Worm (Caenorhabditis elegans): Measurements from ENCODE around the gene ZK470.14.
A peak's percentile ranks its signal among the peaks of the same experiment; 100 is the strongest.

Gene ZK470.14

DNA sequence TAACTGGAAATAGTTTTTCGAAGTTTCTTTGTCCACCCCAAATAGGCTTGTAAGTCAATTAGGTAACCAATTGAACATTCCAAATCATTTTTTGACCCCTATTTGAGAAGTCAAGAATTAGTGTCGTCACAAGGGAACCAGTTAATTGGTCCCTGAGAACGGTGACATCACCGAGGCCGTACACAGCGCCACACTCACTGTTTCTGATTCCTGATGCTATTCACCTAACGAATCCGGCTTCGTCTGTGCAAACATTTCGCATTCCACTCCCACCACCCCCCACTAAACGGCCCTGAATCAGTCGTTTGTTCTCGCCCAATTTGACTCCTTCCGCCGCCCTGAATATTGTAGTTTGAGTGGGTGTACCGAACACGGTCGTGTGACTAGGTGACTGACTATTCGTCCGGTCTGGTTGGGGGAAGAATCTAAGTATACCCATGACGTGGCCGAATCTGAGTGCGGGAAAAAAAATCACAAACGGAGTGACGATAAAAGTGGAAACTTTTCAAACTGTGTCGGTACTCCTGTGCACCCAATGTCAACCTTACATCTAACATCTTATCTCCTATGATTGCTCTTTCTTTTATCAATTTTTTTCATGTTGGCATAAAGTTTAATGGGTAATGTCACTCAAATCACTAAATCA lies 23.0 kb upstream of the ZK470.14 start (continued):
- TF ChIP-seq rcor-1 (GFP tag; IDR thresholded peaks at IDR 0.05) (no peak), tlf-1 (GFP tag; optimal IDR thresholded peaks at IDR 0.05) (no peak), F52B5.7 (tag; optimal IDR thresholded peaks at IDR 0.05) (no peak), ets-4 (GFP tag; optimal IDR thresholded peaks at IDR 0.05) (peak; percentile 37), ccch-3 (GFP tag; optimal IDR thresholded peaks at IDR 0.05) (no peak), ceh-91 (GFP tag; IDR thresholded peaks at IDR 0.05) (no peak), tbx-9 (tag; optimal IDR thresholded peaks at IDR 0.05; ENCODE audit: borderline replicate concordance) (no peak), F23B12.7 (tag; optimal IDR thresholded peaks at IDR 0.05; ENCODE audit: insufficient read depth) (no peak), snpc-3.4 (tag; optimal IDR thresholded peaks at IDR 0.05) (no peak), mcd-1 (GFP tag; IDR thresholded peaks at IDR 0.05) (0 out of 2 replicates have a peak, but pooled peaks have one; percentile 9), tbp1 (GFP tag; optimal IDR thresholded peaks at IDR 0.05) (no peak), mxl-1 (tag; optimal IDR thresholded peaks at IDR 0.05) (no peak), egrh-3 (GFP tag; IDR thresholded peaks at IDR 0.05) (0 out of 2 replicates have a peak, but pooled peaks have one; percentile 10), K11D2.4 (GFP tag; IDR thresholded peaks at IDR 0.05) (peak; percentile 23; the same call in 1 of the 2 replicates), C17E4.6 (GFP tag; IDR thresholded peaks at IDR 0.05) (no peak), aptf-3 (GFP tag; IDR thresholded peaks at IDR 0.05) (no peak), ZK185.1 (tag; optimal IDR thresholded peaks at IDR 0.05; ENCODE audit: poor library complexity, severe bottlenecking) (no peak), sdz-38 (tag; optimal IDR thresholded peaks at IDR 0.05) (no peak), hmg-1.2 (GFP tag; IDR thresholded peaks at IDR 0.05) (no peak), ceh-27 (GFP tag; optimal IDR thresholded peaks at IDR 0.05) (peak; percentile 44)

DNA sequence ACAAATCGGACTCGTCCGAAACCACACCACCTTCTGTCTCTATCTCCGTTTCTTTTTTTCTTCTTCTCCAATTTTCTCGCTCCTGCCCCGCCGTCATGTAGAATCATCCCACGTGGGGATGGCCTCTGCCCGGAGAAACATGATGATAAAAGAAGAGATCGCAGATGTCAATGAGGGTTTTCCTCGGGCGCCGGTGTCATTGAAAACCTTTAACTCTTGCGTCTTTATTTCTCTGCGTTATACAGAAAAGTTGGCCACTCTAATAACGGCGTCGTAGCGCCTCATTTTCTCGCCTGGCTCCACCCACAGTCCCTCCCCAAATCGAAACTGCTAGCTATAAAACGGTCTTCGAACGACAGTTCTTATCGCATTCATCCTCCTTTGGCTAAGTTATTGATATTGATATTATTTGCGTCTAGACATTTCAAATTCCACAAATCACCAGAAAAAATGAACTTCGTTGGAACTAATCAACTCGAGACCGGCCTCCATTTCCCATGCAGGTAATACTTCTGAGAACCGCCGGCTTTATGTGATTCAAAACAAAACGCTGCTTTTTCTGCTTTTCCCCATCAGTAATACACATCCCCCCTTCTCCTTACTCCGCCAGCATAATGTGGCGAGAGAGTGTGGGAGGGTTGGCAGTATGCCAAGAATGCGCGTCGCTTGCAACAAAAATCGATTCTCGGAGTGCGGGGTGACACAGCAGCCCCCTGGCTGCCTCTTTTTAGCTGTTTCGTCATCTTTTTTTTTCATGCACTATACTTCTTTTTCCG lies 22.0 kb upstream of the ZK470.14 start:
- TF ChIP-seq hmg-1.2 (GFP tag; IDR thresholded peaks at IDR 0.05) = peak; percentile 26; the same call in 1 of the 2 replicates
- TF ChIP-seq F22D6.2 (tag; optimal IDR thresholded peaks at IDR 0.05) = peak; percentile 54
- no peak for TF ChIP-seq zim-3 (tag; optimal IDR thresholded peaks at IDR 0.05)
- TF ChIP-seq die-1 (tag; optimal IDR thresholded peaks at IDR 0.05) = no peak
- no peak for TF ChIP-seq cebp-2 (GFP tag; IDR thresholded peaks at IDR 0.05)
- no peak for TF ChIP-seq T07F8.4 (tag; optimal IDR thresholded peaks at IDR 0.05)
- no peak for TF ChIP-seq unc-130 (GFP tag; optimal IDR thresholded peaks at IDR 0.05)
- TF ChIP-seq let-607 (tag; optimal IDR thresholded peaks at IDR 0.05) = no peak
- 0 out of 2 replicates have a peak, but pooled peaks have one; percentile 3 for TF ChIP-seq madf-8 (GFP tag; conservative IDR thresholded peaks at IDR 0.05)
- TF ChIP-seq tbp1 (GFP tag; optimal IDR thresholded peaks at IDR 0.05) = peak; percentile 29
- TF ChIP-seq B0035.1 (tag; optimal IDR thresholded peaks at IDR 0.05) = no peak
- TF ChIP-seq attf-3 (GFP tag; conservative IDR thresholded peaks at IDR 0.05) = no peak
- TF ChIP-seq F23B12.7 (tag; optimal IDR thresholded peaks at IDR 0.05; ENCODE audit: insufficient read depth) = peak; percentile 38
- peak; percentile 83 for TF ChIP-seq nhr-80 (tag; optimal IDR thresholded peaks at IDR 0.05)
- no peak for TF ChIP-seq hsf-1 (GFP tag; IDR thresholded peaks at IDR 0.05)
- peak; percentile 58 for TF ChIP-seq C06A6.2 (GFP tag; conservative IDR thresholded peaks at IDR 0.05)
- TF ChIP-seq rcor-1 (GFP tag; IDR thresholded peaks at IDR 0.05) = no peak; the same call in 1 of the 2 replicates
- no peak for TF ChIP-seq cebp-1 (GFP tag; IDR thresholded peaks at IDR 0.05)
- peak; percentile 76 for TF ChIP-seq cebp-1 (tag; optimal IDR thresholded peaks at IDR 0.05)
- TF ChIP-seq Y53F4B.3 (GFP tag; IDR thresholded peaks at IDR 0.05) = no peak
- TF ChIP-seq rpc-1 (optimal IDR thresholded peaks at IDR 0.05) = no peak
- TF ChIP-seq rpc-1 (tag; optimal IDR thresholded peaks at IDR 0.05) = no peak
- TF ChIP-seq chd-7 (tag; optimal IDR thresholded peaks at IDR 0.05) = peak; percentile 68
- 0 out of 2 replicates have a peak, but pooled peaks have one; percentile 53 for TF ChIP-seq egl-44 (GFP tag; IDR thresholded peaks at IDR 0.05)
- TF ChIP-seq akir-1 (GFP tag; optimal IDR thresholded peaks at IDR 0.05) = no peak
- TF ChIP-seq madf-10 (tag; optimal IDR thresholded peaks at IDR 0.05) = no peak
- no peak for TF ChIP-seq ceh-100 (GFP tag; IDR thresholded peaks at IDR 0.05)
- no peak for TF ChIP-seq lsy-27 (tag; optimal IDR thresholded peaks at IDR 0.05; ENCODE audit: borderline replicate concordance, insufficient read depth)
- no peak for TF ChIP-seq ets-4 (GFP tag; optimal IDR thresholded peaks at IDR 0.05)
- TF ChIP-seq ceh-91 (GFP tag; IDR thresholded peaks at IDR 0.05) = no peak
- 0 out of 2 replicates have a peak, but pooled peaks have one; percentile 12 for TF ChIP-seq ztf-6 (GFP tag; IDR thresholded peaks at IDR 0.05)

All from whole organism, young adult.